Worm (Caenorhabditis elegans) whole organism, early embryonic: Measurements from ENCODE around the gene msp-78.

Source experiments
- ama-1 ChIP-seq: fragments of 150-350 bp; optimal IDR thresholded peaks from 2 replicates; lab custom pipeline; 2014
- hmbx-1 ChIP-seq: sonication (generic microtip); optimal IDR thresholded peaks from 2 replicates; lab custom pipeline; 2016; ENCODE audit warnings: mild to moderate bottlenecking, missing genetic modification characterization, missing compliant biosample characterization
- hnd-1 ChIP-seq: sonication (generic microtip); optimal IDR thresholded peaks from 2 replicates; lab custom pipeline; 2016; ENCODE audit warnings: missing genetic modification characterization, missing compliant biosample characterization
- sea-1 ChIP-seq: fragments of 200-800 bp; sonication (Bioruptor generic); conservative IDR thresholded peaks from 2 replicates; pipeline ENCODE4 v1.3.6; 2022; ENCODE audit warnings: missing genetic modification characterization, missing compliant biosample characterization

- TF ChIP-seq ama-1 (lab: Kevin White, UChicago) (no peak), hmbx-1 (tag; lab: Kevin White, UChicago) (no peak), sea-1 (no peak), hnd-1 (tag; lab: Kevin White, UChicago) (no peak)
Measured at ce11 chrIV:9802711-9803110, 32.9 kb downstream of the msp-78 start, which contains the start of gene fat-3.
